Fruit fly (Drosophila melanogaster) whole organism, embryonic: ENCODE results near the gene CG42671.

Experiments
- B-H2 ChIP-seq: fragments of 200-800 bp; sonication (Bioruptor generic); optimal IDR thresholded peaks from 2 replicates; lab custom pipeline; 2018; ENCODE audit warnings: missing biosample characterization, mild to moderate bottlenecking, missing genetic modification characterization
- BEAF-32 ChIP-seq: fragments of 200-800 bp; sonication (Bioruptor generic); optimal IDR thresholded peaks from 3 replicates; lab custom pipeline; 2017; ENCODE audit warnings: missing biosample characterization, missing genetic modification characterization, mild to moderate bottlenecking, moderate library complexity, missing genetic modification reagents
- CG10147 ChIP-seq: fragments of 200-800 bp; sonication (Bioruptor generic); optimal IDR thresholded peaks from 2 replicates; lab custom pipeline; 2019; ENCODE audit warnings: missing biosample characterization, mild to moderate bottlenecking, missing genetic modification characterization, moderate library complexity
- CG10267 ChIP-seq: fragments of 200-800 bp; sonication (Bioruptor generic); optimal IDR thresholded peaks from 2 replicates; lab custom pipeline; 2018; ENCODE audit warnings: missing biosample characterization, mild to moderate bottlenecking, missing genetic modification characterization, moderate library complexity
- CG12391 ChIP-seq: fragments of 200-800 bp; sonication (Bioruptor generic); optimal IDR thresholded peaks from 3 replicates; lab custom pipeline; 2018; ENCODE audit warnings: missing biosample characterization, mild to moderate bottlenecking, missing genetic modification characterization, moderate library complexity
- CG1602 ChIP-seq: fragments of 200-800 bp; sonication (Bioruptor generic); optimal IDR thresholded peaks from 3 replicates; lab custom pipeline; 2016; ENCODE audit warnings: missing biosample characterization, missing genetic modification characterization
- CG17328 ChIP-seq: fragments of 200-800 bp; sonication (Bioruptor generic); IDR thresholded peaks from 2 replicates; pipeline ENCODE4 v1.3.6; 2022; ENCODE audit warnings: missing biosample characterization, missing genetic modification characterization
- CG2199 ChIP-seq: fragments of 200-800 bp; sonication (Bioruptor generic); IDR thresholded peaks from 3 replicates; pipeline ENCODE4 v1.3.6; 2022; ENCODE audit warnings: missing biosample characterization, missing genetic modification characterization
- CG7839 ChIP-seq: fragments of 200-800 bp; sonication (Bioruptor generic); optimal IDR thresholded peaks from 3 replicates; lab custom pipeline; 2018; ENCODE audit warnings: missing biosample characterization, mild to moderate bottlenecking, missing genetic modification characterization, moderate library complexity
- CG8290 ChIP-seq, 3 experiments: fragments of 200-800 bp; sonication (Bioruptor generic); optimal IDR thresholded peaks; 2 replicates each; lab custom pipeline; 2016 to 2019; ENCODE audit warnings: missing biosample characterization in 3 of 3, missing genetic modification characterization in 3 of 3, mild to moderate bottlenecking in 2 of 3, moderate library complexity in 1 of 3
- CG8359 ChIP-seq: fragments of 200-800 bp; sonication (Bioruptor generic); optimal IDR thresholded peaks from 2 replicates; lab custom pipeline; 2017; ENCODE audit warnings: missing biosample characterization, mild to moderate bottlenecking, missing genetic modification characterization, borderline replicate concordance
- Dek ChIP-seq: fragments of 200-800 bp; sonication (Bioruptor generic); optimal IDR thresholded peaks from 3 replicates; lab custom pipeline; 2019; ENCODE audit warnings: missing biosample characterization, mild to moderate bottlenecking, missing genetic modification characterization, moderate library complexity
- Dp ChIP-seq: fragments of 200-800 bp; sonication (Bioruptor generic); optimal IDR thresholded peaks from 2 replicates; lab custom pipeline; 2018; ENCODE audit warnings: missing biosample characterization, mild to moderate bottlenecking, missing genetic modification characterization, moderate library complexity
- Hr39 ChIP-seq: fragments of >200 bp; optimal IDR thresholded peaks from 2 replicates; lab custom pipeline; 2017
- Hr51 ChIP-seq, 2 experiments: fragments of 200-800 bp; sonication (Bioruptor generic); optimal IDR thresholded peaks; 2 replicates in 1 of 2; 3 replicates in 1 of 2; lab custom pipeline; 2016 to 2018; ENCODE audit warnings: missing biosample characterization in 2 of 2, missing genetic modification characterization in 2 of 2, mild to moderate bottlenecking in 1 of 2, moderate library complexity in 1 of 2
- MESR4 ChIP-seq: fragments of 200-800 bp; sonication (Bioruptor generic); optimal IDR thresholded peaks from 2 replicates; lab custom pipeline; 2018; ENCODE audit warnings: missing biosample characterization, mild to moderate bottlenecking, missing genetic modification characterization, moderate library complexity
- Nf-YC ChIP-seq: fragments of 200-800 bp; optimal IDR thresholded peaks from 3 replicates; lab custom pipeline; 2019; ENCODE audit warnings: missing biosample characterization, mild to moderate bottlenecking, missing genetic modification characterization, moderate library complexity
- NfI ChIP-seq: fragments of 200-800 bp; sonication (Bioruptor generic); optimal IDR thresholded peaks from 3 replicates; lab custom pipeline; 2018; ENCODE audit warnings: missing biosample characterization, mild to moderate bottlenecking, missing genetic modification characterization, moderate library complexity
- PHDP ChIP-seq: fragments of 200-800 bp; sonication (Bioruptor generic); optimal IDR thresholded peaks from 3 replicates; lab custom pipeline; 2018; ENCODE audit warnings: missing biosample characterization, mild to moderate bottlenecking, missing genetic modification characterization, moderate library complexity
- Pdp1 ChIP-seq, 2 experiments: fragments of 200-800 bp; sonication (Bioruptor generic); optimal IDR thresholded peaks; 3 replicates each; lab custom pipeline; 2016; ENCODE audit warnings: missing biosample characterization in 2 of 2, missing genetic modification characterization in 2 of 2, mild to moderate bottlenecking in 1 of 2, moderate library complexity in 1 of 2
- Rfx ChIP-seq: fragments of 200-800 bp; sonication (Bioruptor generic); IDR thresholded peaks from 2 replicates; pipeline ENCODE4 v1.3.6; 2022; ENCODE audit warnings: missing biosample characterization, missing genetic modification characterization
- Trl ChIP-seq, 3 experiments: fragments of >200 bp in 2 of 3; fragments of 200-800 bp in 1 of 3; sonication (Bioruptor generic) in 1 of 3; optimal IDR thresholded peaks; 2 replicates in 1 of 3; 3 replicates in 2 of 3; lab custom pipeline; 2016 to 2017; ENCODE audit warnings: missing biosample characterization in 1 of 3, missing genetic modification characterization in 1 of 3
- Vsx1 ChIP-seq: fragments of 200-800 bp; sonication (Bioruptor generic); optimal IDR thresholded peaks from 2 replicates; lab custom pipeline; 2017; ENCODE audit warnings: missing biosample characterization, mild to moderate bottlenecking, missing genetic modification characterization, missing genetic modification reagents
- YL-1 ChIP-seq: fragments of 200-800 bp; sonication (Bioruptor generic); optimal IDR thresholded peaks from 3 replicates; lab custom pipeline; 2017; ENCODE audit warnings: missing biosample characterization, mild to moderate bottlenecking, missing genetic modification characterization
- ewg ChIP-seq: fragments of 200-800 bp; sonication (Bioruptor generic); optimal IDR thresholded peaks from 3 replicates; lab custom pipeline; 2017; ENCODE audit warnings: mild to moderate bottlenecking, missing biosample characterization, missing genetic modification reagents, missing genetic modification characterization
- gem ChIP-seq: fragments of 200-800 bp; sonication (Bioruptor generic); optimal IDR thresholded peaks from 2 replicates; lab custom pipeline; 2019; ENCODE audit warnings: missing biosample characterization, mild to moderate bottlenecking, missing genetic modification characterization, moderate library complexity
- gfzf ChIP-seq: fragments of 200-800 bp; sonication (Bioruptor generic); optimal IDR thresholded peaks from 2 replicates; lab custom pipeline; 2016; ENCODE audit warnings: missing biosample characterization, mild to moderate bottlenecking, missing genetic modification characterization, moderate library complexity
- grn ChIP-seq: fragments of 200-800 bp; sonication (Bioruptor generic); optimal IDR thresholded peaks from 3 replicates; lab custom pipeline; 2017; ENCODE audit warnings: missing biosample characterization, missing genetic modification characterization
- hbn ChIP-seq: fragments of 200-800 bp; sonication (Bioruptor generic); IDR thresholded peaks from 2 replicates; pipeline ENCODE4 v1.3.6; 2022; ENCODE audit warnings: missing biosample characterization, missing genetic modification characterization; ENCODE audit not compliant: partially characterized antibody
- jumu ChIP-seq: fragments of 200-800 bp; sonication (Bioruptor generic); optimal IDR thresholded peaks from 3 replicates; lab custom pipeline; 2016; ENCODE audit warnings: missing biosample characterization, missing genetic modification characterization
- kah ChIP-seq: fragments of 200-800 bp; sonication (Bioruptor generic); optimal IDR thresholded peaks from 2 replicates; lab custom pipeline; 2018; ENCODE audit warnings: missing biosample characterization, mild to moderate bottlenecking, missing genetic modification characterization
- knrl ChIP-seq: fragments of 200-800 bp; sonication (Bioruptor generic); IDR thresholded peaks from 3 replicates; pipeline ENCODE4 v1.3.6; 2022; ENCODE audit warnings: missing biosample characterization, missing genetic modification characterization; ENCODE audit not compliant: partially characterized antibody
- lbe ChIP-seq: fragments of 200-800 bp; sonication (Bioruptor generic); optimal IDR thresholded peaks from 2 replicates; lab custom pipeline; 2016; ENCODE audit warnings: missing biosample characterization, mild to moderate bottlenecking, missing genetic modification characterization
- mld ChIP-seq: fragments of 200-800 bp; sonication (Bioruptor generic); IDR thresholded peaks from 3 replicates; pipeline ENCODE4 v1.3.6; 2022; ENCODE audit warnings: missing biosample characterization, missing genetic modification characterization; ENCODE audit not compliant: partially characterized antibody
- nom ChIP-seq: fragments of 200-800 bp; sonication (Bioruptor generic); optimal IDR thresholded peaks from 2 replicates; lab custom pipeline; 2017; ENCODE audit warnings: missing biosample characterization, missing genetic modification characterization, mild to moderate bottlenecking, moderate library complexity, missing genetic modification reagents
- repo ChIP-seq: fragments of 200-800 bp; sonication (Bioruptor generic); optimal IDR thresholded peaks from 2 replicates; lab custom pipeline; 2016; ENCODE audit warnings: missing biosample characterization, missing genetic modification characterization
- rib ChIP-seq: fragments of 200-800 bp; sonication (Bioruptor generic); IDR thresholded peaks from 2 replicates; pipeline ENCODE4 v1.3.6; 2022; ENCODE audit warnings: missing biosample characterization, missing genetic modification characterization
- ro ChIP-seq: fragments of 200-800 bp; sonication (Bioruptor generic); IDR thresholded peaks from 2 replicates; pipeline ENCODE4 v1.3.6; 2022; ENCODE audit warnings: missing biosample characterization, missing genetic modification characterization
- row ChIP-seq: fragments of 200-800 bp; sonication (Bioruptor generic); IDR thresholded peaks from 3 replicates; pipeline ENCODE4 v1.3.6; 2022; ENCODE audit warnings: missing biosample characterization, missing genetic modification characterization
- scrt ChIP-seq: fragments of 200-800 bp; sonication (Bioruptor generic); optimal IDR thresholded peaks from 2 replicates; lab custom pipeline; 2018; ENCODE audit warnings: missing biosample characterization, mild to moderate bottlenecking, missing genetic modification characterization, moderate library complexity
- sd ChIP-seq: fragments of 200-800 bp; sonication (Bioruptor generic); optimal IDR thresholded peaks from 3 replicates; lab custom pipeline; 2018; ENCODE audit warnings: missing biosample characterization, mild to moderate bottlenecking, missing genetic modification characterization, moderate library complexity
- sens ChIP-seq: fragments of 200-800 bp; sonication (Bioruptor generic); peaks from one replicate; lab custom pipeline; 2016; ENCODE audit warnings: missing biosample characterization, missing genetic modification characterization
- sqz ChIP-seq: fragments of 200-800 bp; sonication (Bioruptor generic); optimal IDR thresholded peaks from 3 replicates; lab custom pipeline; 2018; ENCODE audit warnings: missing biosample characterization, mild to moderate bottlenecking, missing genetic modification characterization
- stwl ChIP-seq: fragments of 200-800 bp; sonication (Bioruptor generic); optimal IDR thresholded peaks from 3 replicates; lab custom pipeline; 2018; ENCODE audit warnings: missing biosample characterization, mild to moderate bottlenecking, missing genetic modification characterization, moderate library complexity
- sug ChIP-seq: fragments of 200-800 bp; optimal IDR thresholded peaks from 2 replicates; lab custom pipeline; 2019; ENCODE audit warnings: missing biosample characterization, mild to moderate bottlenecking, missing genetic modification characterization, moderate library complexity
- vvl ChIP-seq: fragments of 200-800 bp; sonication (Bioruptor generic); IDR thresholded peaks from 2 replicates; pipeline ENCODE4 v1.3.6; 2022; ENCODE audit warnings: missing biosample characterization, missing genetic modification characterization

The CG42671 gene

DNA sequence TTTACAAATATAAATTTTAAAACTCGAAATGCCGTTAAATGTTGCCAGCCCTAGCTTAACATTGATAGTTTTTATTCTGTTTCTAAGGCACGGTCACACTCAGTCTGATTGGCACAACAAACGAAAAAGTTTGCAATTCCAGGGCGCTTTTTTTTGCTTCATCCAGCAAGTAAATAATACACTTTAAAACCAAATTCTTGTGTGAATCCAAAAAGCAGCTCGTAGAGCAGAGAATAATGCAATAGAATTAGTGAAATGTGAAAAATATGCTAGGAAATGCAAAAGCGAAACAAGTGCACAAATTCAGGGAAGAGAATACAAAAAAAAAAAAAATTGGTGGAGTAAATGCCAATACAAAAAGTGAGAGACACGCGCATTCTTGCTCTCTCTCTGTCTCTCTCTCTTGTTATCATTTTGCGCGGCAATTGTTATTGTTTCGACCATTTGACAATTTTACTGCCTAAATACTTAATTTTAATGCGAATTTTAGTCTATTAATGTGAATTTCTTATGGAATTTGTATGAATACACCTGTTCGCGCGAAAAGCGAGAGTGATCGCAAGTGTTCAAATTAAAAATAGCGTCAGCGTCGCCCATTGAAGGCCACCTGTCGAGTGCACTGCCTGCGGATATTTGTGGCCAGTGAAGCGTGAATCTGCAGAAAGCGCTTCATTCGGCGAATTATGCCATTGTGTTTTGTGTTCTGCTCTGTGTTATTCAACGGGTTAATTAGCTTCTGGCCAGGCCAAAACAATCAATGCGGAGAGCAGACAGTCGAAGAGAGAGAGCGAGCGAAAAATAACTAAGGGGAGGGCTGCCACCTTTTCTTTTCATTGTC lies at the start of gene CG42671:
TSS of gene CG42671 (plus strand) at position 100 of the 838 bp plus-strand sequence.
- TF ChIP-seq repo (no peak), Trl (optimal IDR thresholded peaks at IDR 0.05; lab: Kevin White, UChicago) (peak; percentile 70 to 94), Trl (GFP tag; optimal IDR thresholded peaks at IDR 0.05; lab: Kevin White, UChicago) (no peak), Vsx1 (GFP tag; lab: Kevin White, UChicago) (peak; percentile 93), sug (tag; lab: Kevin White, UChicago) (peak; percentile 19), CG1602 (GFP tag; lab: Kevin White, UChicago) (no peak), CG10147 (peak; percentile 8), NfI (GFP tag; lab: Kevin White, UChicago) (peak; percentile 4), CG10267 (tag; lab: Kevin White, UChicago) (peak; percentile 38), CG17328 (no peak), sqz (GFP tag; lab: Kevin White, UChicago) (peak; percentile 99), Dek (peak; percentile 14), mld (GFP tag; lab: Robert Waterston, UW) (no peak), CG8290 (GFP tag; optimal IDR thresholded peaks at IDR 0.05; lab: Kevin White, UChicago) (no peak), CG8290 (tag; optimal IDR thresholded peaks at IDR 0.05; lab: Kevin White, UChicago) (peak in 1 of 2 experiments; percentile 4), gem (tag; lab: Kevin White, UChicago) (peak; percentile 30), CG7839 (tag; lab: Kevin White, UChicago) (peak; percentile 27), Pdp1 (GFP tag; optimal IDR thresholded peaks at IDR 0.05; lab: Kevin White, UChicago) (peak in 1 of 2 experiments; percentile 95), ewg (GFP tag; lab: Kevin White, UChicago) (peak; percentile 19), MESR4 (GFP tag; lab: Kevin White, UChicago) (peak; percentile 8), sd (peak; percentile 94), CG8359 (GFP tag; lab: Kevin White, UChicago) (no peak), rib (peak; percentile 71), CG2199 (GFP tag; lab: Robert Waterston, UW) (0 out of 3 replicates have a peak, but pooled peaks have one; percentile 46), Hr51 (GFP tag; optimal IDR thresholded peaks at IDR 0.05; lab: Kevin White, UChicago) (peak in 1 of 2 experiments; percentile 6), Rfx (0 out of 2 replicates have a peak, but pooled peaks have one; percentile 19), grn (GFP tag; lab: Kevin White, UChicago) (no peak), CG12391 (tag; lab: Kevin White, UChicago) (peak; percentile 28), gfzf (GFP tag; lab: Kevin White, UChicago) (peak; percentile 72), BEAF-32 (peak; percentile 16), PHDP (tag; lab: Kevin White, UChicago) (peak; percentile 32), jumu (no peak), nom (GFP tag; lab: Kevin White, UChicago) (peak; percentile 69), vvl (GFP tag; lab: Robert Waterston, UW) (0 out of 2 replicates have a peak, but pooled peaks have one; percentile 7), ro (no peak), lbe (GFP tag; lab: Kevin White, UChicago) (peak; percentile 49), knrl (GFP tag; lab: Robert Waterston, UW) (no peak), B-H2 (GFP tag; lab: Kevin White, UChicago) (peak; percentile 40), row (peak; percentile 40; the same call in 1 of the 3 replicates), Hr39 (lab: Kevin White, UChicago) (no peak), stwl (peak; percentile 6), YL-1 (peak; percentile 7), Dp (GFP tag; lab: Kevin White, UChicago) (peak; percentile 60), Nf-YC (tag; lab: Kevin White, UChicago) (peak; percentile 46), kah (peak; percentile 96), hbn (GFP tag; lab: Robert Waterston, UW) (0 out of 2 replicates have a peak, but pooled peaks have one; percentile 18), scrt (GFP tag; lab: Kevin White, UChicago) (peak; percentile 28), sens (GFP tag; lab: Kevin White, UChicago) (peak; percentile 25)
